Fruit fly (Drosophila melanogaster) whole organism, embryonic: Measurements from ENCODE around the gene Glg1.

Experiments used
- Awh ChIP-seq: fragments of 200-800 bp; sonication (Bioruptor generic); IDR thresholded peaks from 2 replicates; pipeline ENCODE4, ENCODE4 v1.3.6; 2022; ENCODE audit warnings: missing biosample characterization, missing genetic modification characterization
- BEAF-32 ChIP-seq: fragments of 200-800 bp; sonication (Bioruptor generic); optimal IDR thresholded peaks from 3 replicates; lab custom pipeline; 2017; ENCODE audit warnings: missing biosample characterization, missing genetic modification characterization, mild to moderate bottlenecking, moderate library complexity, missing genetic modification reagents
- CG10654 ChIP-seq: fragments of 200-800 bp; sonication (Bioruptor generic); optimal IDR thresholded peaks from 2 replicates; lab custom pipeline; 2016; ENCODE audit warnings: missing biosample characterization, missing genetic modification characterization
- CG11247 ChIP-seq: fragments of 200-800 bp; sonication (Bioruptor generic); IDR thresholded peaks from 2 replicates; pipeline ENCODE4 v1.3.6; 2022; ENCODE audit warnings: missing biosample characterization, missing genetic modification characterization
- CG12219 ChIP-seq: fragments of 200-800 bp; sonication (Bioruptor generic); optimal IDR thresholded peaks from 3 replicates; lab custom pipeline; 2018; ENCODE audit warnings: missing biosample characterization, mild to moderate bottlenecking, missing genetic modification characterization
- CG13424 ChIP-seq: fragments of 200-800 bp; sonication (Bioruptor generic); optimal IDR thresholded peaks from 2 replicates; lab custom pipeline; 2019; ENCODE audit warnings: missing biosample characterization, mild to moderate bottlenecking, missing genetic modification characterization, moderate library complexity
- CG15514 ChIP-seq: fragments of 200-800 bp; sonication (Bioruptor generic); optimal IDR thresholded peaks from 3 replicates; lab custom pipeline; 2017; ENCODE audit warnings: missing biosample characterization, missing genetic modification characterization, mild to moderate bottlenecking, moderate library complexity, missing genetic modification reagents
- CG17829 ChIP-seq: fragments of 200-800 bp; optimal IDR thresholded peaks from 2 replicates; lab custom pipeline; 2019; ENCODE audit warnings: missing biosample characterization, mild to moderate bottlenecking, missing genetic modification characterization, moderate library complexity
- CG3065 ChIP-seq: fragments of 200-800 bp; sonication (Bioruptor generic); optimal IDR thresholded peaks from 2 replicates; lab custom pipeline; 2016; ENCODE audit warnings: missing biosample characterization, missing genetic modification characterization
- CG32532 ChIP-seq: fragments of 200-800 bp; sonication (Bioruptor generic); IDR thresholded peaks from 2 replicates; pipeline ENCODE4 v1.3.6; 2022; ENCODE audit warnings: missing biosample characterization, missing genetic modification characterization
- CG3407 ChIP-seq: fragments of 200-800 bp; sonication (Bioruptor generic); optimal IDR thresholded peaks from 2 replicates; lab custom pipeline; 2018; ENCODE audit warnings: missing biosample characterization, mild to moderate bottlenecking, missing genetic modification characterization
- CG3995 ChIP-seq: fragments of 200-800 bp; sonication (Bioruptor generic); optimal IDR thresholded peaks from 3 replicates; lab custom pipeline; 2016; ENCODE audit warnings: missing biosample characterization, missing genetic modification characterization
- CG4617 ChIP-seq: fragments of 200-800 bp; sonication (Bioruptor generic); optimal IDR thresholded peaks from 3 replicates; lab custom pipeline; 2016; ENCODE audit warnings: missing biosample characterization, missing genetic modification characterization, borderline replicate concordance
- CG4820 ChIP-seq: fragments of 200-800 bp; sonication (Bioruptor generic); optimal IDR thresholded peaks from 3 replicates; lab custom pipeline; 2016; ENCODE audit warnings: missing biosample characterization, missing genetic modification characterization
- CG7839 ChIP-seq: fragments of 200-800 bp; sonication (Bioruptor generic); optimal IDR thresholded peaks from 3 replicates; lab custom pipeline; 2018; ENCODE audit warnings: missing biosample characterization, mild to moderate bottlenecking, missing genetic modification characterization, moderate library complexity
- CG7987 ChIP-seq: fragments of 200-800 bp; sonication (Bioruptor generic); optimal IDR thresholded peaks from 2 replicates; lab custom pipeline; 2018; ENCODE audit warnings: missing biosample characterization, mild to moderate bottlenecking, missing genetic modification characterization, moderate library complexity
- CG8388 ChIP-seq: fragments of 200-800 bp; sonication (Bioruptor generic); optimal IDR thresholded peaks from 2 replicates; lab custom pipeline; 2019; ENCODE audit warnings: missing biosample characterization, mild to moderate bottlenecking, missing genetic modification characterization, moderate library complexity
- CG9437 ChIP-seq: fragments of 200-800 bp; sonication (Bioruptor generic); optimal IDR thresholded peaks from 2 replicates; lab custom pipeline; 2018; ENCODE audit warnings: missing biosample characterization, mild to moderate bottlenecking, missing genetic modification characterization
- CG9797 ChIP-seq: fragments of 200-800 bp; sonication (Bioruptor generic); optimal IDR thresholded peaks from 3 replicates; lab custom pipeline; 2018; ENCODE audit warnings: missing biosample characterization, mild to moderate bottlenecking, missing genetic modification characterization
- CHES-1-like ChIP-seq: fragments of 200-800 bp; sonication (Bioruptor generic); optimal IDR thresholded peaks from 2 replicates; lab custom pipeline; 2016; ENCODE audit warnings: missing biosample characterization, missing genetic modification characterization
- CoRest ChIP-seq: fragments of 200-800 bp; sonication (Bioruptor generic); optimal IDR thresholded peaks from 3 replicates; lab custom pipeline; 2018; ENCODE audit warnings: missing biosample characterization, mild to moderate bottlenecking, missing genetic modification characterization, moderate library complexity
- Dip2 ChIP-seq: fragments of 200-800 bp; sonication (Bioruptor generic); IDR thresholded peaks from 2 replicates; pipeline ENCODE4 v1.3.6; 2022; ENCODE audit warnings: missing biosample characterization, missing genetic modification characterization
- Dll ChIP-seq: fragments of 200-800 bp; sonication (Bioruptor generic); IDR thresholded peaks from 4 replicates; pipeline ENCODE4 v1.3.6; 2022; ENCODE audit warnings: missing biosample characterization, missing genetic modification characterization; ENCODE audit not compliant: partially characterized antibody
- Doc3 ChIP-seq: fragments of 200-800 bp; sonication (Bioruptor generic); IDR thresholded peaks from 3 replicates; pipeline ENCODE4 v1.3.6; 2022; ENCODE audit warnings: missing biosample characterization, missing genetic modification characterization; ENCODE audit not compliant: partially characterized antibody
- Eip74EF ChIP-seq, 2 experiments: fragments of 200-800 bp in 1 of 2; fragments of >200 bp in 1 of 2; sonication (Bioruptor generic) in 1 of 2; optimal IDR thresholded peaks; 2 replicates each; lab custom pipeline; 2017 to 2019; ENCODE audit warnings: missing biosample characterization in 2 of 2, missing genetic modification characterization in 2 of 2, mild to moderate bottlenecking in 1 of 2, moderate library complexity in 1 of 2
- Med ChIP-seq: fragments of 200-800 bp; sonication (Bioruptor generic); peaks from one replicate; lab custom pipeline; 2016; ENCODE audit warnings: missing biosample characterization, missing genetic modification characterization, mild to moderate bottlenecking, inconsistent platforms, moderate library complexity
- Myb ChIP-seq: fragments of 200-800 bp; sonication (Bioruptor generic); optimal IDR thresholded peaks from 2 replicates; lab custom pipeline; 2016; ENCODE audit warnings: missing biosample characterization, missing genetic modification characterization
- PHDP ChIP-seq: fragments of 200-800 bp; sonication (Bioruptor generic); optimal IDR thresholded peaks from 3 replicates; lab custom pipeline; 2018; ENCODE audit warnings: missing biosample characterization, mild to moderate bottlenecking, missing genetic modification characterization, moderate library complexity
- chif ChIP-seq, 2 experiments: fragments of 200-800 bp; sonication (Bioruptor generic); optimal IDR thresholded peaks; 3 replicates each; lab custom pipeline; 2016; ENCODE audit warnings: missing biosample characterization in 2 of 2, missing genetic modification characterization in 2 of 2
- corto ChIP-seq: fragments of 200-800 bp; sonication (Bioruptor generic); optimal IDR thresholded peaks from 2 replicates; lab custom pipeline; 2016; ENCODE audit warnings: missing biosample characterization, mild to moderate bottlenecking, missing genetic modification characterization, moderate library complexity
- dysf ChIP-seq: fragments of 200-800 bp; sonication (Bioruptor generic); IDR thresholded peaks from 3 replicates; pipeline ENCODE4 v1.3.6; 2022; ENCODE audit warnings: missing biosample characterization, missing genetic modification characterization
- gro ChIP-seq: fragments of 200-800 bp; sonication (Bioruptor generic); optimal IDR thresholded peaks from 2 replicates; lab custom pipeline; 2016; ENCODE audit warnings: missing biosample characterization, missing genetic modification characterization
- ham ChIP-seq: fragments of 200-800 bp; sonication (Bioruptor generic); IDR thresholded peaks from 2 replicates; pipeline ENCODE4 v1.3.6; 2022; ENCODE audit warnings: missing biosample characterization, missing genetic modification characterization
- hbn ChIP-seq: fragments of 200-800 bp; sonication (Bioruptor generic); IDR thresholded peaks from 2 replicates; pipeline ENCODE4 v1.3.6; 2022; ENCODE audit warnings: missing biosample characterization, missing genetic modification characterization; ENCODE audit not compliant: partially characterized antibody
- inv ChIP-seq: fragments of 200-800 bp; sonication (Bioruptor generic); IDR thresholded peaks from 2 replicates; pipeline ENCODE4 v1.3.6; 2022; ENCODE audit warnings: missing biosample characterization, missing genetic modification characterization; ENCODE audit not compliant: partially characterized antibody
- kni ChIP-seq: fragments of 200-800 bp; sonication (Bioruptor generic); optimal IDR thresholded peaks from 3 replicates; lab custom pipeline; 2017; ENCODE audit warnings: mild to moderate bottlenecking, missing biosample characterization, missing genetic modification reagents, missing genetic modification characterization
- nmo ChIP-seq: fragments of 200-800 bp; sonication (Bioruptor generic); optimal IDR thresholded peaks from 2 replicates; lab custom pipeline; 2018; ENCODE audit warnings: missing biosample characterization, mild to moderate bottlenecking, missing genetic modification characterization, moderate library complexity
- p53 ChIP-seq: fragments of 200-800 bp; sonication (Bioruptor generic); optimal IDR thresholded peaks from 2 replicates; lab custom pipeline; 2016; ENCODE audit warnings: missing biosample characterization, missing genetic modification characterization
- pfk ChIP-seq: fragments of 200-800 bp; sonication (Bioruptor generic); optimal IDR thresholded peaks from 2 replicates; lab custom pipeline; 2018; ENCODE audit warnings: missing biosample characterization, mild to moderate bottlenecking, missing genetic modification characterization, moderate library complexity
- pzg ChIP-seq: fragments of 200-800 bp; sonication (Bioruptor generic); optimal IDR thresholded peaks from 3 replicates; lab custom pipeline; 2018; ENCODE audit warnings: missing biosample characterization, mild to moderate bottlenecking, missing genetic modification characterization, moderate library complexity
- sug ChIP-seq: fragments of 200-800 bp; optimal IDR thresholded peaks from 2 replicates; lab custom pipeline; 2019; ENCODE audit warnings: missing biosample characterization, mild to moderate bottlenecking, missing genetic modification characterization, moderate library complexity
- trem ChIP-seq: fragments of 200-800 bp; optimal IDR thresholded peaks from 3 replicates; lab custom pipeline; 2019; ENCODE audit warnings: missing biosample characterization, mild to moderate bottlenecking, missing genetic modification characterization, moderate library complexity
- zen ChIP-seq: fragments of 200-800 bp; sonication (Bioruptor generic); optimal IDR thresholded peaks from 3 replicates; lab custom pipeline; 2018; ENCODE audit warnings: missing biosample characterization, mild to moderate bottlenecking, missing genetic modification characterization, moderate library complexity
- zen2 ChIP-seq: fragments of 200-800 bp; sonication (Bioruptor generic); IDR thresholded peaks from 3 replicates; pipeline ENCODE4 v1.3.6; 2022; ENCODE audit warnings: missing biosample characterization, missing genetic modification characterization; ENCODE audit not compliant: partially characterized antibody

The Glg1 gene

dm6 chr3L:21536857-21537256, 29.5 kb upstream of the Glg1 start, which contains the start of gene Rpn10 (continued):
- TF ChIP-seq zen2 (peak; percentile 96), p53 (GFP tag; lab: Kevin White, UChicago) (peak; percentile 31), CG3995 (GFP tag; lab: Kevin White, UChicago) (peak; percentile 43), BEAF-32 (GFP tag; lab: Kevin White, UChicago) (peak; percentile 99), CG8388 (GFP tag; lab: Kevin White, UChicago) (peak; percentile 40), CG13424 (tag; lab: Kevin White, UChicago) (peak; percentile 44), CG15514 (GFP tag; lab: Kevin White, UChicago) (peak; percentile 80), hbn (peak; percentile 98), ham (GFP tag; lab: Robert Waterston, UW) (no peak), Myb (peak; percentile 82), trem (tag; lab: Kevin White, UChicago) (peak; percentile 86), Dll (GFP tag; lab: Robert Waterston, UW) (peak; percentile 95), Awh (GFP tag; lab: Robert Waterston, UW) (no peak), corto (no peak), CG11247 (GFP tag; lab: Robert Waterston, UW) (no peak), CG12219 (GFP tag; lab: Kevin White, UChicago) (no peak), CG17829 (peak; percentile 58), nmo (GFP tag; lab: Kevin White, UChicago) (peak; percentile 72), CG9437 (GFP tag; lab: Kevin White, UChicago) (peak; percentile 22), Doc3 (peak; percentile 94), CG32532 (GFP tag; lab: Robert Waterston, UW) (peak; percentile 71), CG3065 (GFP tag; lab: Kevin White, UChicago) (no peak), CG9797 (GFP tag; lab: Kevin White, UChicago) (peak; percentile 93), CHES-1-like (GFP tag; lab: Kevin White, UChicago) (peak; percentile 44), CG4617 (GFP tag; lab: Kevin White, UChicago) (peak; percentile 88), chif (GFP tag; optimal IDR thresholded peaks at IDR 0.05; lab: Kevin White, UChicago) (peak in 1 of 2 experiments; percentile 5), CoRest (tag; lab: Kevin White, UChicago) (peak; percentile 67), CG4820 (no peak), Med (GFP tag; lab: Kevin White, UChicago) (peak; percentile 85), zen (tag; lab: Kevin White, UChicago) (peak; percentile 45), Eip74EF (GFP tag; optimal IDR thresholded peaks at IDR 0.05; lab: Kevin White, UChicago) (no peak), CG7839 (tag; lab: Kevin White, UChicago) (no peak), kni (GFP tag; lab: Kevin White, UChicago) (no peak), sug (tag; lab: Kevin White, UChicago) (peak; percentile 57), pfk (GFP tag; lab: Kevin White, UChicago) (peak; percentile 69), dysf (GFP tag; lab: Robert Waterston, UW) (no peak), pzg (GFP tag; lab: Kevin White, UChicago) (peak; percentile 94), inv (GFP tag; lab: Robert Waterston, UW) (peak; percentile 97), CG7987 (GFP tag; lab: Kevin White, UChicago) (peak; percentile 2), CG3407 (GFP tag; lab: Kevin White, UChicago) (no peak), PHDP (tag; lab: Kevin White, UChicago) (peak; percentile 22), Dip2 (GFP tag; lab: Robert Waterston, UW) (no peak), CG10654 (peak; percentile 11), gro (GFP tag; lab: Kevin White, UChicago) (peak; percentile 69)
